Fruit fly (Drosophila melanogaster) whole organism, embryonic: ENCODE data around the gene CG16753.

Source experiments
- chm ChIP-seq: fragments of 200-800 bp; sonication (Bioruptor generic); IDR thresholded peaks from 2 replicates; pipeline ENCODE4 v1.3.6; 2022; ENCODE audit warnings: missing biosample characterization, missing genetic modification characterization
- corto ChIP-seq: fragments of 200-800 bp; sonication (Bioruptor generic); optimal IDR thresholded peaks from 2 replicates; lab custom pipeline; 2016; ENCODE audit warnings: missing biosample characterization, mild to moderate bottlenecking, missing genetic modification characterization, moderate library complexity

dm6 chr3L:3058970-3059883 lies 4.3 kb downstream of the CG16753 start:
- TF ChIP-seq corto (no peak), chm (no peak)
